Worm (Caenorhabditis elegans): ENCODE measurements around the gene tag-164.

ce11 chrIII:13492377-13492776 lies 33.0 kb downstream of the tag-164 start, which contains the start of gene twk-40:
- TF ChIP-seq tbx-2 (tag; optimal IDR thresholded peaks at IDR 0.05) (no peak), nhr-67 (tag; optimal IDR thresholded peaks at IDR 0.05) (no peak), ZK546.5 (tag; optimal IDR thresholded peaks at IDR 0.05) (no peak), jun-1 (tag; optimal IDR thresholded peaks at IDR 0.05) (no peak), lin-15B (tag; optimal IDR thresholded peaks at IDR 0.05) (no peak), snpc-4 (tag; optimal IDR thresholded peaks at IDR 0.05) (no peak), egl-27 (tag; optimal IDR thresholded peaks at IDR 0.05) (no peak), unc-39 (tag; optimal IDR thresholded peaks at IDR 0.05) (no peak), ceh-82 (tag; optimal IDR thresholded peaks at IDR 0.05) (no peak), nhr-76 (tag; optimal IDR thresholded peaks at IDR 0.05) (no peak), pqm-1 (tag; optimal IDR thresholded peaks at IDR 0.05) (no peak)

All from whole organism, L3 larva.